Worm (Caenorhabditis elegans) whole organism, late embryonic: ENCODE results near the gene zig-2.

Experiments
- C38D4.7 ChIP-seq: fragments of 200-800 bp; sonication (Bioruptor generic); optimal IDR thresholded peaks from 2 replicates; lab custom pipeline; 2018; ENCODE audit warnings: mild to moderate bottlenecking, missing genetic modification characterization, moderate library complexity, missing compliant biosample characterization
- K02D7.2 ChIP-seq: sonication (generic microtip); optimal IDR thresholded peaks from 2 replicates; lab custom pipeline; 2017; ENCODE audit warnings: mild to moderate bottlenecking, missing genetic modification characterization, missing compliant biosample characterization
- T23F11.4 ChIP-seq: fragments of 200-800 bp; sonication (Bioruptor generic); optimal IDR thresholded peaks from 2 replicates; lab custom pipeline; 2018; ENCODE audit warnings: mild to moderate bottlenecking, missing genetic modification characterization, missing compliant biosample characterization
- ahr-1 ChIP-seq: sonication (generic microtip); optimal IDR thresholded peaks from 2 replicates; lab custom pipeline; 2016; ENCODE audit warnings: missing genetic modification characterization, missing compliant biosample characterization
- ceh-19 ChIP-seq: fragments of 200-800 bp; sonication (Bioruptor generic); optimal IDR thresholded peaks from 2 replicates; lab custom pipeline; 2018; ENCODE audit warnings: mild to moderate bottlenecking, missing genetic modification characterization, missing compliant biosample characterization
- ceh-22 ChIP-seq: sonication (generic microtip); optimal IDR thresholded peaks from 2 replicates; lab custom pipeline; 2017; ENCODE audit warnings: missing biosample characterization, missing genetic modification characterization
- ceh-24 ChIP-seq: sonication (generic microtip); optimal IDR thresholded peaks from 2 replicates; lab custom pipeline; 2016; ENCODE audit warnings: mild to moderate bottlenecking, missing genetic modification characterization, missing compliant biosample characterization
- ceh-30 ChIP-seq: fragments of 150-350 bp; optimal IDR thresholded peaks from 2 replicates; lab custom pipeline; 2014; ENCODE audit warnings: missing biosample characterization, missing genetic modification characterization
- ceh-48 ChIP-seq: sonication (generic microtip); optimal IDR thresholded peaks from 2 replicates; lab custom pipeline; 2016; ENCODE audit warnings: missing genetic modification characterization, inconsistent platforms, missing compliant biosample characterization
- ceh-6 ChIP-seq: fragments of 200-800 bp; sonication (Bioruptor generic); optimal IDR thresholded peaks from 2 replicates; lab custom pipeline; 2018; ENCODE audit warnings: mild to moderate bottlenecking, missing genetic modification characterization, missing compliant biosample characterization
- ceh-9 ChIP-seq: sonication (generic microtip); optimal IDR thresholded peaks from 2 replicates; lab custom pipeline; 2016; ENCODE audit warnings: mild to moderate bottlenecking, missing genetic modification characterization, inconsistent platforms, missing compliant biosample characterization
- dve-1 ChIP-seq: sonication (generic microtip); optimal IDR thresholded peaks from 2 replicates; lab custom pipeline; 2017; ENCODE audit warnings: antibody characterized with exemption, mild to moderate bottlenecking, missing genetic modification characterization, missing compliant biosample characterization
- elt-2 ChIP-seq: sonication (generic microtip); optimal IDR thresholded peaks from 2 replicates; lab custom pipeline; 2016; ENCODE audit warnings: missing genetic modification reagents, missing genetic modification characterization, missing compliant biosample characterization
- elt-4 ChIP-seq: sonication (generic microtip); optimal IDR thresholded peaks from 2 replicates; lab custom pipeline; 2016; ENCODE audit warnings: missing genetic modification characterization, missing compliant biosample characterization
- gmeb-2 ChIP-seq: sonication (generic microtip); optimal IDR thresholded peaks from 2 replicates; lab custom pipeline; 2016; ENCODE audit warnings: missing genetic modification characterization, inconsistent platforms, missing compliant biosample characterization
- hlh-15 ChIP-seq: sonication (generic microtip); optimal IDR thresholded peaks from 2 replicates; lab custom pipeline; 2016; ENCODE audit warnings: missing genetic modification characterization, missing compliant biosample characterization
- hlh-30 ChIP-seq: sonication (generic microtip); optimal IDR thresholded peaks from 2 replicates; lab custom pipeline; 2017; ENCODE audit warnings: antibody characterized with exemption, missing genetic modification characterization, missing compliant biosample characterization; ENCODE audit not compliant: insufficient read depth
- hlh-6 ChIP-seq: sonication (generic microtip); optimal IDR thresholded peaks from 2 replicates; lab custom pipeline; 2016; ENCODE audit warnings: missing genotype, missing genetic modification characterization, missing compliant biosample characterization
- hlh-8 ChIP-seq: sonication (generic microtip); optimal IDR thresholded peaks from 2 replicates; lab custom pipeline; 2016; ENCODE audit warnings: missing genotype, missing genetic modification characterization, missing compliant biosample characterization
- lin-11 ChIP-seq: fragments of 200-800 bp; sonication (Bioruptor generic); optimal IDR thresholded peaks from 2 replicates; lab custom pipeline; 2018; ENCODE audit warnings: mild to moderate bottlenecking, missing genetic modification characterization, missing compliant biosample characterization
- madf-2 ChIP-seq: sonication (generic microtip); optimal IDR thresholded peaks from 2 replicates; lab custom pipeline; 2017; ENCODE audit warnings: missing genetic modification characterization, missing compliant biosample characterization
- pqm-1 ChIP-seq: sonication (generic microtip); optimal IDR thresholded peaks from 2 replicates; lab custom pipeline; 2016; ENCODE audit warnings: missing genetic modification characterization, missing compliant biosample characterization
- pros-1 ChIP-seq: fragments of 150-350 bp; optimal IDR thresholded peaks from 2 replicates; lab custom pipeline; 2014; ENCODE audit warnings: missing biosample characterization, missing genetic modification reagents, missing genetic modification characterization
- sox-2 ChIP-seq: fragments of 200-800 bp; sonication (Bioruptor generic); IDR thresholded peaks from 2 replicates; pipeline ENCODE4 v1.3.6; 2022; ENCODE audit warnings: missing genetic modification reagents, missing genetic modification characterization, missing compliant biosample characterization
- sox-4 ChIP-seq: sonication (generic microtip); optimal IDR thresholded peaks from 2 replicates; lab custom pipeline; 2017; ENCODE audit warnings: mild to moderate bottlenecking, missing genetic modification characterization, inconsistent platforms, missing compliant biosample characterization
- syd-9 ChIP-seq: sonication (generic microtip); optimal IDR thresholded peaks from 2 replicates; lab custom pipeline; 2016; ENCODE audit warnings: mild to moderate bottlenecking, missing genetic modification characterization, moderate library complexity, missing compliant biosample characterization
- tbx-2 ChIP-seq: sonication (generic microtip); optimal IDR thresholded peaks from 2 replicates; lab custom pipeline; 2016; ENCODE audit warnings: missing genetic modification characterization, missing compliant biosample characterization
- unc-3 ChIP-seq, 2 experiments: fragments of 200-800 bp in 1 of 2; sonication (Bioruptor generic) in 1 of 2; sonication (generic microtip) in 1 of 2; conservative IDR thresholded peaks in 1 of 2; optimal IDR thresholded peaks in 1 of 2; 2 replicates each; pipeline versions ENCODE4 v1.3.6 to Lab custom; 2016 to 2022; ENCODE audit warnings: missing compliant biosample characterization in 2 of 2, missing genetic modification characterization in 2 of 2, missing genetic modification reagents in 1 of 2
- unc-42 ChIP-seq: sonication (generic microtip); optimal IDR thresholded peaks from 2 replicates; lab custom pipeline; 2016; ENCODE audit warnings: missing genotype, missing genetic modification characterization, missing compliant biosample characterization
- unc-55 ChIP-seq: sonication (generic microtip); optimal IDR thresholded peaks from 2 replicates; lab custom pipeline; 2017; ENCODE audit warnings: missing biosample characterization, missing genetic modification reagents, missing genetic modification characterization

Gene zig-2

DNA sequence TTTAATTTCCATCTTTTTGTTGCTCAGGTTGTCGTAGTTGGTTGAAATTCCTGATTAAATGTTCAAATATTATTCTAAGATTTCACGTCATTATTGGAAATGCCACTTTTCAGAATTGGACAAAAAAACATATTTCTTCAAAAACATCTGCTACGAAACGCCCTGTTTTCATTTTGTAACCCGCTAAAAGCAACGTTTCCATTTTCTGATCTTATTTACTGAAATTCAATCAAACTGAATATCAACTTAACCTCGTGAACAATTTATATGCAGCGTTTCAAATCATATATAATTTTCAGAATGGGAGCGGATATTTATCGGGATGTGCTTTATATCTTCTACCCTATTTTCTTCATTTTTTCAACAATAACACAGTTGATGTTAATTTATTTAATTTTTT lies 17.8 kb downstream of the zig-2 start, which contains the start of gene srd-40:
Gene srd-40, plus strand, starts transcription at position 301 of the 400 bp plus-strand sequence.
- no peak for TF ChIP-seq ceh-48 (tag; lab: Kevin White, UChicago)
- TF ChIP-seq sox-2 (GFP tag; lab: Robert Waterston, UW) = no peak

- TF ChIP-seq syd-9 (no peak), lin-11 (tag; lab: Kevin White, UChicago) (no peak), pqm-1 (tag; lab: Kevin White, UChicago) (no peak), ceh-24 (tag; lab: Kevin White, UChicago) (no peak), gmeb-2 (tag; lab: Kevin White, UChicago) (no peak), ceh-30 (tag; lab: Kevin White, UChicago) (no peak), T23F11.4 (GFP tag; lab: Kevin White, UChicago) (no peak), unc-3 (GFP tag; conservative IDR thresholded peaks at IDR 0.05; lab: Robert Waterston, UW) (no peak), unc-3 (tag; optimal IDR thresholded peaks at IDR 0.05; lab: Kevin White, UChicago) (no peak)
- TF ChIP-seq, all 69 proteins: peak for 0
Measured at ce11 chrX:12321357-12321756, 19.9 kb downstream of the zig-2 start, which contains the start of gene F17A2.13. TSS of gene F17A2.13 (plus strand) at chrX:12321657.

DNA sequence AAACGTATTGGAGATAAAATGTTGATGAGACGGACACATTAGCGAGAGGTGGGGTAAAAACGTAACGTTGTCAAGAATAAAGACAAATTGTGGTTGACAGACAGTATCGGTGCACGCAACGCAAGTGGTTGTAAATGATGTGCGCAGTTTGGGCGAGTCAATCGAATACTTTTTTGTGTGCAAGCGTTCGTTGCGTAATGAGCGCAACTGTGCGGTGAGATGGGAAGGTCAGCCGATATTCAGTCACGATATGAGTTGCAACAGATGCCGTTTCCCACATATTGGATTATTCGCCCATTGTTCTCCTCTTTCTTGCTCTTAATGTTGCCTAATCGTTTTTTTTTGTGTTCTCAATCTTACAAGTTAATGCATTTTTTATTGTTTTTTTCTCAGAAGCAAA lies 20.5 kb downstream of the zig-2 start, which contains the start of gene ceh-40:
Gene ceh-40, minus strand, starts transcription at position 41 of the 400 bp plus-strand sequence.
- TF ChIP-seq elt-2 (tag; lab: Kevin White, UChicago) (peak; percentile 26), ceh-30 (tag; lab: Kevin White, UChicago) (no peak), C38D4.7 (GFP tag; lab: Kevin White, UChicago) (no peak), dve-1 (tag; lab: Kevin White, UChicago) (no peak), tbx-2 (tag; lab: Kevin White, UChicago) (peak; percentile 35), unc-55 (peak; percentile 49)

DNA sequence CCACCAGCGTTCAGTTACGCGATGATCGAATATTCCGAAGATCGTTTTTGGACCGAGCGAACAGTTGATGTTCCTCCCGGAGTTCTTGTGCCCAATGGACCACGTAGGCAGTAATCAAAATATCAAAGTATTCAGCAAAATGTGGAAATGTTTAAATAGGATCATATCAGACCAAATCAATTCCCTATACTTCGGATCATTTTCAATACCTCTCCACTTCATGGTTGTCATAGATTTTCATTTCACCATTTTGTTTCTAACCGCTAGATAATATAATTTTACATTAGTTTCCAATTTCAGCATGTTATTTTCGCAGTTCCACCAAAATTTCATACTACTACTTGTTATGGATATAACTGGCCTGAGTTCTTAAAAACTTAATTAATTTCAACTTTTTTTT lies 23.7 kb downstream of the zig-2 start:
- TF ChIP-seq ceh-48 (tag; lab: Kevin White, UChicago) = no peak
- no peak for TF ChIP-seq ceh-6 (GFP tag; lab: Kevin White, UChicago)
- no peak for TF ChIP-seq madf-2 (tag; lab: Kevin White, UChicago)
- no peak for TF ChIP-seq dve-1 (tag; lab: Kevin White, UChicago)
- no peak for TF ChIP-seq sox-4 (tag; lab: Kevin White, UChicago)
- TF ChIP-seq ceh-22 = no peak
- TF ChIP-seq ceh-19 = no peak
- no peak for TF ChIP-seq unc-55
- TF ChIP-seq hlh-8 (tag; lab: Kevin White, UChicago) = no peak
- TF ChIP-seq hlh-6 (tag; lab: Kevin White, UChicago) = no peak
- TF ChIP-seq K02D7.2 (tag; lab: Kevin White, UChicago) = no peak
- TF ChIP-seq hlh-30 (tag; lab: Kevin White, UChicago) = no peak
- TF ChIP-seq pros-1 (tag; lab: Kevin White, UChicago) = no peak
- no peak for TF ChIP-seq ceh-24 (tag; lab: Kevin White, UChicago)
- TF ChIP-seq ahr-1 (tag; lab: Kevin White, UChicago) = no peak
- TF ChIP-seq elt-4 (tag; lab: Kevin White, UChicago) = no peak
- TF ChIP-seq, all 69 proteins: peak for 0

- TF ChIP-seq ceh-22 = no peak
- TF ChIP-seq T23F11.4 (GFP tag; lab: Kevin White, UChicago) = no peak
- no peak for TF ChIP-seq ceh-9 (tag; lab: Kevin White, UChicago)
- TF ChIP-seq hlh-15 (tag; lab: Kevin White, UChicago) = no peak
- TF ChIP-seq elt-2 (tag; lab: Kevin White, UChicago) = no peak
- no peak for TF ChIP-seq hlh-6 (tag; lab: Kevin White, UChicago)
- no peak for TF ChIP-seq unc-42 (tag; lab: Kevin White, UChicago)
- no peak for TF ChIP-seq unc-3 (GFP tag; conservative IDR thresholded peaks at IDR 0.05; lab: Robert Waterston, UW)
- no peak for TF ChIP-seq unc-3 (tag; optimal IDR thresholded peaks at IDR 0.05; lab: Kevin White, UChicago)
- no peak for TF ChIP-seq hlh-8 (tag; lab: Kevin White, UChicago)
Measured at ce11 chrX:12315268-12315667, 26.0 kb downstream of the zig-2 start, which contains the start of gene xtr-2. TSS of gene xtr-2 (plus strand) at chrX:12315568.
